Fruit fly (Drosophila melanogaster) whole organism, adult: ENCODE measurements around the gene Rpt5.
A peak's percentile ranks its signal among the peaks of the same experiment; 100 is the strongest.

Experiments used
- CG11617 ChIP-seq: fragments of 200-800 bp; sonication (Bioruptor generic); optimal IDR thresholded peaks from 2 replicates; lab custom pipeline; 2017; ENCODE audit warnings: mild to moderate bottlenecking, missing biosample characterization, missing genetic modification reagents, missing genetic modification characterization
- CG12768 ChIP-seq: fragments of 200-800 bp; sonication (Bioruptor generic); optimal IDR thresholded peaks from 2 replicates; lab custom pipeline; 2017; ENCODE audit warnings: missing biosample characterization, missing genetic modification characterization, mild to moderate bottlenecking, moderate library complexity, missing genetic modification reagents
- CG14711 ChIP-seq: fragments of 200-800 bp; sonication (Bioruptor generic); optimal IDR thresholded peaks from 2 replicates; lab custom pipeline; 2018; ENCODE audit warnings: missing biosample characterization, mild to moderate bottlenecking, missing genetic modification characterization, moderate library complexity
- CG1620 ChIP-seq: fragments of 200-800 bp; sonication (Bioruptor generic); optimal IDR thresholded peaks from 2 replicates; lab custom pipeline; 2016; ENCODE audit warnings: missing biosample characterization, missing genetic modification characterization
- CG33017 ChIP-seq: fragments of 200-800 bp; sonication (Bioruptor generic); optimal IDR thresholded peaks from 2 replicates; lab custom pipeline; 2018; ENCODE audit warnings: missing biosample characterization, mild to moderate bottlenecking, missing genetic modification characterization, moderate library complexity
- CG5204 ChIP-seq: fragments of 200-800 bp; sonication (Bioruptor generic); optimal IDR thresholded peaks from 2 replicates; lab custom pipeline; 2016; ENCODE audit warnings: missing biosample characterization, missing genetic modification characterization
- CG7045 ChIP-seq: fragments of 200-800 bp; sonication (Bioruptor generic); optimal IDR thresholded peaks from 2 replicates; lab custom pipeline; 2017; ENCODE audit warnings: missing biosample characterization, mild to moderate bottlenecking, missing genetic modification characterization
- CG7101 ChIP-seq: fragments of 200-800 bp; sonication (Bioruptor generic); optimal IDR thresholded peaks from 2 replicates; lab custom pipeline; 2018; ENCODE audit warnings: missing biosample characterization, mild to moderate bottlenecking, missing genetic modification characterization, moderate library complexity
- Clk ChIP-seq: fragments of 200-800 bp; sonication (Bioruptor generic); optimal IDR thresholded peaks from 2 replicates; lab custom pipeline; 2017; ENCODE audit warnings: missing biosample characterization, missing genetic modification characterization
- Crg-1 ChIP-seq: fragments of 200-800 bp; sonication (Bioruptor generic); optimal IDR thresholded peaks from 2 replicates; lab custom pipeline; 2016; ENCODE audit warnings: missing biosample characterization, missing genetic modification characterization
- Hr96 ChIP-seq: fragments of 200-800 bp; sonication (Bioruptor generic); optimal IDR thresholded peaks from 2 replicates; lab custom pipeline; 2016; ENCODE audit warnings: missing biosample characterization, missing genetic modification characterization
- Mnt ChIP-seq: fragments of 200-800 bp; sonication (Bioruptor generic); optimal IDR thresholded peaks from 2 replicates; lab custom pipeline; 2016; ENCODE audit warnings: missing biosample characterization, mild to moderate bottlenecking, missing genetic modification characterization
- bab1 ChIP-seq: fragments of 200-800 bp; sonication (Bioruptor generic); optimal IDR thresholded peaks from 3 replicates; lab custom pipeline; 2019; ENCODE audit warnings: missing biosample characterization, mild to moderate bottlenecking, missing genetic modification characterization, moderate library complexity
- cic ChIP-seq: fragments of 200-800 bp; sonication (Bioruptor generic); optimal IDR thresholded peaks from 2 replicates; lab custom pipeline; 2017; ENCODE audit warnings: missing biosample characterization, mild to moderate bottlenecking, missing genetic modification characterization, moderate library complexity
- cnc ChIP-seq, 2 experiments: fragments of >200 bp; optimal IDR thresholded peaks; 2 replicates each; lab custom pipeline; 2017
- kay ChIP-seq: fragments of 200-800 bp; sonication (Bioruptor generic); peaks from one replicate; lab custom pipeline; 2016; ENCODE audit warnings: missing biosample characterization, missing genetic modification characterization, borderline replicate concordance
- ovo ChIP-seq: fragments of 200-800 bp; sonication (Bioruptor generic); optimal IDR thresholded peaks from 2 replicates; lab custom pipeline; 2016; ENCODE audit warnings: missing biosample characterization, missing genetic modification characterization
- pad ChIP-seq: fragments of 200-800 bp; sonication (Bioruptor generic); optimal IDR thresholded peaks from 3 replicates; lab custom pipeline; 2017; ENCODE audit warnings: missing biosample characterization, missing genetic modification characterization, mild to moderate bottlenecking, moderate library complexity, missing genetic modification reagents
- tj ChIP-seq: fragments of 200-800 bp; sonication (Bioruptor generic); optimal IDR thresholded peaks from 3 replicates; lab custom pipeline; 2017; ENCODE audit warnings: missing biosample characterization, mild to moderate bottlenecking, missing genetic modification characterization, moderate library complexity
- toe ChIP-seq: fragments of 200-800 bp; sonication (Bioruptor generic); optimal IDR thresholded peaks from 2 replicates; lab custom pipeline; 2016; ENCODE audit warnings: missing biosample characterization, missing genetic modification characterization

The Rpt5 gene

dm6 chr3R:23729066-23729465, 23.6 kb upstream of the Rpt5 start:
- peak; percentile 65 for TF ChIP-seq ovo (GFP tag; lab: Kevin White, UChicago)
- peak; percentile 42 for TF ChIP-seq pad (GFP tag; lab: Kevin White, UChicago)
- TF ChIP-seq CG7101 (tag; lab: Kevin White, UChicago) = peak; percentile 71
- no peak for TF ChIP-seq cnc (optimal IDR thresholded peaks at IDR 0.05; lab: Kevin White, UChicago)
- peak; percentile 77 for TF ChIP-seq Crg-1 (GFP tag; lab: Kevin White, UChicago)
- peak; percentile 23 for TF ChIP-seq Clk (GFP tag; lab: Kevin White, UChicago)
- peak; percentile 57 for TF ChIP-seq kay (GFP tag; lab: Kevin White, UChicago)
- peak; percentile 37 for TF ChIP-seq CG11617 (GFP tag; lab: Kevin White, UChicago)
- TF ChIP-seq CG14711 = peak; percentile 37
- TF ChIP-seq CG33017 (tag; lab: Kevin White, UChicago) = peak; percentile 82
- TF ChIP-seq CG7045 (GFP tag; lab: Kevin White, UChicago) = peak; percentile 74
- TF ChIP-seq toe = peak; percentile 7
- peak; percentile 77 for TF ChIP-seq CG12768 (GFP tag; lab: Kevin White, UChicago)
- TF ChIP-seq cic (GFP tag; lab: Kevin White, UChicago) = peak; percentile 91
- no peak for TF ChIP-seq tj (GFP tag; lab: Kevin White, UChicago)
- TF ChIP-seq Hr96 (GFP tag; lab: Kevin White, UChicago) = no peak
- TF ChIP-seq CG5204 (GFP tag; lab: Kevin White, UChicago) = no peak
- TF ChIP-seq Mnt (GFP tag; lab: Kevin White, UChicago) = peak; percentile 61
- TF ChIP-seq CG1620 = no peak

- TF ChIP-seq CG7101 (tag; lab: Kevin White, UChicago) = no peak
- TF ChIP-seq kay (GFP tag; lab: Kevin White, UChicago) = peak; percentile 18
- TF ChIP-seq Hr96 (GFP tag; lab: Kevin White, UChicago) = no peak
- peak; percentile 13 for TF ChIP-seq CG11617 (GFP tag; lab: Kevin White, UChicago)
- peak; percentile 82 for TF ChIP-seq cic (GFP tag; lab: Kevin White, UChicago)
- TF ChIP-seq CG33017 (tag; lab: Kevin White, UChicago) = peak; percentile 36
- no peak for TF ChIP-seq toe
- TF ChIP-seq CG14711 = no peak
- TF ChIP-seq CG1620 = no peak
- TF ChIP-seq tj (GFP tag; lab: Kevin White, UChicago) = peak; percentile 28
- peak; percentile 87 for TF ChIP-seq CG12768 (GFP tag; lab: Kevin White, UChicago)
- TF ChIP-seq CG7045 (GFP tag; lab: Kevin White, UChicago) = peak; percentile 10
- TF ChIP-seq bab1 (GFP tag; lab: Kevin White, UChicago) = peak; percentile 33
- TF ChIP-seq ovo (GFP tag; lab: Kevin White, UChicago) = no peak
- TF ChIP-seq cnc (optimal IDR thresholded peaks at IDR 0.05; lab: Kevin White, UChicago) = no peak
- TF ChIP-seq Crg-1 (GFP tag; lab: Kevin White, UChicago) = no peak
- TF ChIP-seq Clk (GFP tag; lab: Kevin White, UChicago) = no peak
- peak; percentile 12 for TF ChIP-seq pad (GFP tag; lab: Kevin White, UChicago)
- peak; percentile 5 for TF ChIP-seq Mnt (GFP tag; lab: Kevin White, UChicago)
- TF ChIP-seq CG5204 (GFP tag; lab: Kevin White, UChicago) = no peak
Measured at dm6 chr3R:23729632-23730471, 22.8 kb upstream of the Rpt5 start.

DNA sequence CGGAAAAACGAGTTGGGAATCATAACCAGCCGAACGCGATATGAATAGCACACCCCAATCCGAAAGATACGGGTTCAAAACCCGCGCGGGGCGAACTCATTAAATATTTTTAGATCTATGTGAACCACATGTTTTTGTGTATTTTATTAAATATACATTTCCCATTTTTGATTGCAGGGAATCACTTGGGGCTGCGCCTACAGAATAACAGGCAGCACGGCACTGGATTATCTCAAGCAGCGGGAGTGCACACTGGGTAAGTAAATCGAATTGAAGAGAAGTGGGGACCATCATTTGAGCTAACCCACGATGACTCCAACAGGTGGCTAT, 22.2 kb upstream of the Rpt5 start:
- TF ChIP-seq CG14711 (no peak), CG1620 (no peak)

- TF ChIP-seq ovo (GFP tag; lab: Kevin White, UChicago) (no peak), CG12768 (GFP tag; lab: Kevin White, UChicago) (no peak), cnc (optimal IDR thresholded peaks at IDR 0.05; lab: Kevin White, UChicago) (peak; percentile 83 to 97), bab1 (GFP tag; lab: Kevin White, UChicago) (no peak)
Measured at dm6 chr3R:23732533-23732932, 20.1 kb upstream of the Rpt5 start.

- peak; percentile 28 for TF ChIP-seq Mnt (GFP tag; lab: Kevin White, UChicago)
- TF ChIP-seq pad (GFP tag; lab: Kevin White, UChicago) = no peak
- TF ChIP-seq Hr96 (GFP tag; lab: Kevin White, UChicago) = no peak
- no peak for TF ChIP-seq CG7045 (GFP tag; lab: Kevin White, UChicago)
- peak; percentile 46 for TF ChIP-seq Crg-1 (GFP tag; lab: Kevin White, UChicago)
- peak; percentile 3 for TF ChIP-seq CG14711
- peak; percentile 29 for TF ChIP-seq tj (GFP tag; lab: Kevin White, UChicago)
- TF ChIP-seq CG11617 (GFP tag; lab: Kevin White, UChicago) = peak; percentile 29
- no peak for TF ChIP-seq Clk (GFP tag; lab: Kevin White, UChicago)
- no peak for TF ChIP-seq CG5204 (GFP tag; lab: Kevin White, UChicago)
- TF ChIP-seq toe = no peak
- peak; percentile 24 for TF ChIP-seq cic (GFP tag; lab: Kevin White, UChicago)
- no peak for TF ChIP-seq CG7101 (tag; lab: Kevin White, UChicago)
- peak; percentile 38 for TF ChIP-seq CG33017 (tag; lab: Kevin White, UChicago)
- no peak for TF ChIP-seq CG12768 (GFP tag; lab: Kevin White, UChicago)
- TF ChIP-seq bab1 (GFP tag; lab: Kevin White, UChicago) = peak; percentile 68
- TF ChIP-seq kay (GFP tag; lab: Kevin White, UChicago) = peak; percentile 99
- TF ChIP-seq cnc (optimal IDR thresholded peaks at IDR 0.05; lab: Kevin White, UChicago) = no peak
Measured at dm6 chr3R:23732990-23733512, 19.6 kb upstream of the Rpt5 start, which contains the start of the genes Hmgcr and Rpn9. Hmgcr (plus strand) TSS chr3R:23733324. Rpn9 (minus strand) TSS chr3R:23733462.
